Worm (Caenorhabditis elegans) whole organism, mixed stage, embryonic: Measurements from ENCODE around the gene F35F10.6.

ENCODE experiments used
- M03D4.4 ChIP-seq: sonication (generic microtip); optimal IDR thresholded peaks from 2 replicates; lab custom pipeline; 2017; ENCODE audit warnings: mild to moderate bottlenecking, missing genetic modification characterization, missing compliant biosample characterization
- bed-3 ChIP-seq: fragments of 200-800 bp; sonication (Bioruptor generic); optimal IDR thresholded peaks from 3 replicates; lab custom pipeline; 2018; ENCODE audit warnings: mild to moderate bottlenecking, missing genetic modification characterization, moderate library complexity, missing compliant biosample characterization
- blmp-1 ChIP-seq: fragments of 150-350 bp; optimal IDR thresholded peaks from 2 replicates; lab custom pipeline; 2014; ENCODE audit warnings: missing biosample characterization, missing genetic modification characterization
- ceh-39 ChIP-seq: fragments of 150-350 bp; optimal IDR thresholded peaks from 2 replicates; lab custom pipeline; 2014; ENCODE audit warnings: missing biosample characterization, missing genetic modification characterization
- ceh-43 ChIP-seq: fragments of 200-800 bp; sonication (Bioruptor generic); optimal IDR thresholded peaks from 2 replicates; lab custom pipeline; 2018; ENCODE audit warnings: mild to moderate bottlenecking, missing genetic modification characterization, moderate library complexity, missing compliant biosample characterization
- ceh-83 ChIP-seq: fragments of 200-800 bp; sonication (Bioruptor generic); optimal IDR thresholded peaks from 2 replicates; lab custom pipeline; 2018; ENCODE audit warnings: mild to moderate bottlenecking, missing genetic modification characterization, missing compliant biosample characterization
- ces-1 ChIP-seq: fragments of 150-350 bp; optimal IDR thresholded peaks from 2 replicates; lab custom pipeline; 2014; ENCODE audit warnings: missing biosample characterization, missing genetic modification reagents, missing genetic modification characterization
- cnd-1 ChIP-seq: fragments of 200-800 bp; sonication (Bioruptor generic); optimal IDR thresholded peaks from 2 replicates; lab custom pipeline; 2018; ENCODE audit warnings: mild to moderate bottlenecking, missing genetic modification characterization, missing compliant biosample characterization
- drap-1 ChIP-seq: fragments of 200-800 bp; sonication (Bioruptor generic); optimal IDR thresholded peaks from 3 replicates; lab custom pipeline; 2018; ENCODE audit warnings: mild to moderate bottlenecking, missing genetic modification characterization, missing compliant biosample characterization
- elt-1 ChIP-seq: sonication (generic microtip); optimal IDR thresholded peaks from 2 replicates; lab custom pipeline; 2017; ENCODE audit warnings: missing genetic modification characterization, mild to moderate bottlenecking, missing compliant biosample characterization, antibody characterized with exemption, moderate library complexity, borderline replicate concordance; ENCODE audit not compliant: insufficient read depth
- elt-3 ChIP-seq: fragments of 150-350 bp; optimal IDR thresholded peaks from 2 replicates; lab custom pipeline; 2014; ENCODE audit warnings: missing biosample characterization, missing genetic modification characterization
- flh-1 ChIP-seq: fragments of 200-800 bp; sonication (Bioruptor generic); optimal IDR thresholded peaks from 2 replicates; lab custom pipeline; 2018; ENCODE audit warnings: mild to moderate bottlenecking, missing genetic modification characterization, moderate library complexity, missing compliant biosample characterization
- ham-2 ChIP-seq: fragments of 200-800 bp; sonication (Bioruptor generic); optimal IDR thresholded peaks from 2 replicates; lab custom pipeline; 2018; ENCODE audit warnings: mild to moderate bottlenecking, missing genetic modification characterization, missing compliant biosample characterization
- hlh-1 ChIP-seq: fragments of 150-350 bp; optimal IDR thresholded peaks from 2 replicates; lab custom pipeline; 2014; ENCODE audit warnings: missing biosample characterization, missing genetic modification reagents, missing genetic modification characterization
- lin-13 ChIP-seq: fragments of 150-350 bp; optimal IDR thresholded peaks from 2 replicates; lab custom pipeline; 2014; ENCODE audit warnings: missing biosample characterization, missing genetic modification characterization
- lsy-2 ChIP-seq: fragments of 150-350 bp; optimal IDR thresholded peaks from 2 replicates; lab custom pipeline; 2014; ENCODE audit warnings: missing biosample characterization, missing genetic modification characterization
- mab-5 ChIP-seq: fragments of 150-350 bp; optimal IDR thresholded peaks from 2 replicates; lab custom pipeline; 2014; ENCODE audit warnings: missing biosample characterization, missing genetic modification characterization
- mep-1 ChIP-seq: fragments of 150-350 bp; optimal IDR thresholded peaks from 2 replicates; lab custom pipeline; 2017; ENCODE audit warnings: missing biosample characterization, missing genetic modification reagents, missing genetic modification characterization, inconsistent platforms
- mls-2 ChIP-seq: sonication (generic microtip); optimal IDR thresholded peaks from 2 replicates; lab custom pipeline; 2016; ENCODE audit warnings: mild to moderate bottlenecking, missing genetic modification characterization, moderate library complexity, missing compliant biosample characterization
- nhr-12 ChIP-seq: fragments of 150-350 bp; optimal IDR thresholded peaks from 2 replicates; lab custom pipeline; 2014; ENCODE audit warnings: missing biosample characterization, missing genetic modification characterization
- nhr-2 ChIP-seq: fragments of 150-350 bp; optimal IDR thresholded peaks from 2 replicates; lab custom pipeline; 2014; ENCODE audit warnings: missing biosample characterization, missing genetic modification characterization
- nhr-237 ChIP-seq: fragments of 150-350 bp; optimal IDR thresholded peaks from 2 replicates; lab custom pipeline; 2014; ENCODE audit warnings: missing biosample characterization, missing genetic modification characterization
- nhr-76 ChIP-seq: sonication (generic microtip); optimal IDR thresholded peaks from 2 replicates; lab custom pipeline; 2017; ENCODE audit warnings: missing biosample characterization, missing genetic modification characterization
- pha-4 ChIP-seq: fragments of 150-350 bp; optimal IDR thresholded peaks from 2 replicates; lab custom pipeline; 2018; ENCODE audit warnings: missing biosample characterization, missing genetic modification reagents, missing genetic modification characterization
- sem-2 ChIP-seq: fragments of 200-800 bp; sonication (Bioruptor generic); optimal IDR thresholded peaks from 2 replicates; lab custom pipeline; 2018; ENCODE audit warnings: mild to moderate bottlenecking, missing genetic modification characterization, missing compliant biosample characterization
- snpc-4 ChIP-seq: fragments of 150-350 bp; optimal IDR thresholded peaks from 2 replicates; lab custom pipeline; 2014; ENCODE audit warnings: missing biosample characterization, missing genetic modification characterization
- tbx-8 ChIP-seq: fragments of 200-800 bp; sonication (Bioruptor generic); optimal IDR thresholded peaks from 2 replicates; lab custom pipeline; 2018; ENCODE audit warnings: mild to moderate bottlenecking, missing genetic modification characterization, moderate library complexity, missing compliant biosample characterization
- unc-120 ChIP-seq: sonication (generic microtip); optimal IDR thresholded peaks from 2 replicates; lab custom pipeline; 2017; ENCODE audit warnings: missing genetic modification characterization, missing compliant biosample characterization; ENCODE audit not compliant: poor library complexity, severe bottlenecking
- unc-39 ChIP-seq: fragments of 150-350 bp; optimal IDR thresholded peaks from 2 replicates; lab custom pipeline; 2014; ENCODE audit warnings: missing biosample characterization, missing genetic modification characterization
- unc-62 ChIP-seq: fragments of 150-350 bp; optimal IDR thresholded peaks from 2 replicates; lab custom pipeline; 2014; ENCODE audit warnings: missing biosample characterization, missing genetic modification reagents, missing genetic modification characterization
- zip-8 ChIP-seq: fragments of 150-350 bp; optimal IDR thresholded peaks from 2 replicates; lab custom pipeline; 2014; ENCODE audit warnings: missing biosample characterization, missing genetic modification characterization
- ztf-11 ChIP-seq: fragments of 150-350 bp; optimal IDR thresholded peaks from 2 replicates; lab custom pipeline; 2014; ENCODE audit warnings: missing biosample characterization, missing genetic modification characterization

Gene F35F10.6

ce11 chrV:3273577-3274100 is 15.5 kb downstream of the F35F10.6 start, which contains the start of gene T28A11.4:
T28A11.4 (plus strand) TSS chrV:3274050.
- no peak for TF ChIP-seq nhr-2 (tag; lab: Kevin White, UChicago)
- no peak for TF ChIP-seq pha-4 (tag; lab: Kevin White, UChicago)
- TF ChIP-seq blmp-1 = no peak
- TF ChIP-seq mep-1 (tag; lab: Kevin White, UChicago) = no peak
- TF ChIP-seq ham-2 = no peak
- TF ChIP-seq ceh-39 (tag; lab: Kevin White, UChicago) = no peak
- no peak for TF ChIP-seq snpc-4 (tag; lab: Kevin White, UChicago)
- TF ChIP-seq lin-13 (tag; lab: Kevin White, UChicago) = no peak
- TF ChIP-seq sem-2 (GFP tag; lab: Kevin White, UChicago) = no peak
- no peak for TF ChIP-seq mab-5 (tag; lab: Kevin White, UChicago)
- TF ChIP-seq nhr-12 (tag; lab: Kevin White, UChicago) = no peak
- TF ChIP-seq drap-1 (GFP tag; lab: Kevin White, UChicago) = no peak
- TF ChIP-seq unc-62 (GFP tag; lab: Kevin White, UChicago) = no peak
- TF ChIP-seq unc-39 = no peak
- no peak for TF ChIP-seq unc-120 (tag; lab: Kevin White, UChicago)
- no peak for TF ChIP-seq hlh-1 (tag; lab: Kevin White, UChicago)
- TF ChIP-seq, all 35 proteins: peak for 0

ce11 chrV:3273156-3273555 is 16.0 kb downstream of the F35F10.6 start, which contains the start of gene T28A11.20:
T28A11.20 (minus strand) TSS chrV:3273256.
- TF ChIP-seq drap-1 (GFP tag; lab: Kevin White, UChicago) (no peak), unc-39 (no peak), blmp-1 (no peak), ham-2 (no peak), flh-1 (GFP tag; lab: Kevin White, UChicago) (no peak), lin-13 (tag; lab: Kevin White, UChicago) (no peak), unc-120 (tag; lab: Kevin White, UChicago) (no peak), cnd-1 (tag; lab: Kevin White, UChicago) (no peak), nhr-237 (no peak), elt-3 (tag; lab: Kevin White, UChicago) (no peak), hlh-1 (tag; lab: Kevin White, UChicago) (no peak), elt-1 (tag; lab: Kevin White, UChicago) (no peak), nhr-12 (tag; lab: Kevin White, UChicago) (no peak), ces-1 (GFP tag; lab: Kevin White, UChicago) (no peak), sem-2 (GFP tag; lab: Kevin White, UChicago) (no peak), mls-2 (tag; lab: Kevin White, UChicago) (no peak), tbx-8 (no peak), ceh-83 (GFP tag; lab: Kevin White, UChicago) (no peak), zip-8 (tag; lab: Kevin White, UChicago) (no peak), lsy-2 (no peak)

DNA sequence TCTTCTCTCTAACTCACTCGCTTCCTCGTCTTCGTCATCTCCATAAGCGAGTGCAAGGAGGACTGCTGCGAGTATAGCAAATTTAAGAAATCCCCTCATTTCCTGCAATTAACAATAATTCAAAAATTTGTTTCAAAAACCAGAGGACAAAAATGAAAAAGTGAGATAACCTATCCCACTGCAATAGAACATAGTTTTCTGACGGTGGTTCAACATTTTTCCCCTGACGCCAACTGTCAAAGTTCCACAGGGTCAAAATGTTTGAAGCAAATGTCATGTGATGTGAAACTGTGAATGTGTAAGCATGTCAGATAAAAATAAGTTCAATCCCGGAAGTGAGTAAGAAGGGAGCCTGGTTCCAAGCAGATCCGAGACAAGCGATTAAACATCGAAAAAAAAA is 19.8 kb downstream of the F35F10.6 start, which contains the start of gene T28A11.19:
Gene T28A11.19 (minus strand): TSS at position 108 of the 400 bp plus-strand sequence.
- TF ChIP-seq lsy-2 (no peak), hlh-1 (tag; lab: Kevin White, UChicago) (no peak), lin-13 (tag; lab: Kevin White, UChicago) (no peak), mep-1 (tag; lab: Kevin White, UChicago) (no peak)

ce11 chrV:3267950-3268349 is 21.2 kb downstream of the F35F10.6 start, which contains the start of gene T28A11.18:
T28A11.18 (minus strand) TSS chrV:3268050.
- TF ChIP-seq ces-1 (GFP tag; lab: Kevin White, UChicago) (no peak), lsy-2 (no peak), nhr-12 (tag; lab: Kevin White, UChicago) (no peak), nhr-76 (tag; lab: Kevin White, UChicago) (no peak), ceh-43 (no peak), ztf-11 (tag; lab: Kevin White, UChicago) (no peak), pha-4 (tag; lab: Kevin White, UChicago) (no peak), sem-2 (GFP tag; lab: Kevin White, UChicago) (no peak), nhr-2 (tag; lab: Kevin White, UChicago) (no peak), bed-3 (no peak), M03D4.4 (no peak), mab-5 (tag; lab: Kevin White, UChicago) (no peak), mep-1 (tag; lab: Kevin White, UChicago) (no peak), hlh-1 (tag; lab: Kevin White, UChicago) (no peak), snpc-4 (tag; lab: Kevin White, UChicago) (no peak)
